Worm (Caenorhabditis elegans): Measurements from ENCODE around the gene T24C12.3.

ce11 chrX:2242568-2243185 lies 39.0 kb upstream of the T24C12.3 start, which contains the start of gene rpl-11.2:
- TF ChIP-seq flt-1 (GFP tag; IDR thresholded peaks at IDR 0.05) (peak; percentile 57; the same call in 1 of the 2 replicates), ama-1 (optimal IDR thresholded peaks at IDR 0.05) (no peak), ceh-36 (tag; optimal IDR thresholded peaks at IDR 0.05) (no peak), sea-1 (GFP tag; conservative IDR thresholded peaks at IDR 0.05) (0 out of 2 replicates have a peak, but pooled peaks have one; percentile 23), hmg-4 (GFP tag; optimal IDR thresholded peaks at IDR 0.05) (peak; percentile 79)
